Fruit fly (Drosophila melanogaster): ENCODE measurements around the gene CG32461.
A peak's percentile ranks its signal among the peaks of the same experiment; 100 is the strongest.

Gene CG32461

dm6 chr3L:22909914-22910541, 45.1 kb downstream of the CG32461 start, which contains the start of gene CG12768:
Gene CG12768 (plus strand): TSS chr3L:22910491.
- no peak for TF ChIP-seq CG11085 (GFP tag; IDR thresholded peaks at IDR 0.05)
- peak; percentile 30 for TF ChIP-seq CG1529 (GFP tag; optimal IDR thresholded peaks at IDR 0.05)
- no peak for TF ChIP-seq az2 (GFP tag; optimal IDR thresholded peaks at IDR 0.05)
- peak; percentile 25 for TF ChIP-seq Sox102F (GFP tag; optimal IDR thresholded peaks at IDR 0.05)
- TF ChIP-seq CG16863 (GFP tag; optimal IDR thresholded peaks at IDR 0.05), result no peak
- TF ChIP-seq rib (GFP tag; IDR thresholded peaks at IDR 0.05), result no peak
- TF ChIP-seq bigmax (GFP tag; optimal IDR thresholded peaks at IDR 0.05), result no peak
- TF ChIP-seq zfh1 (GFP tag; IDR thresholded peaks at IDR 0.05), result 0 out of 3 replicates have a peak, but pooled peaks have one; percentile 15
- TF ChIP-seq ttk (GFP tag; IDR thresholded peaks at IDR 0.05), result no peak
- TF ChIP-seq Xrp1 (GFP tag; IDR thresholded peaks at IDR 0.05), result peak; percentile 24; the same call in 1 of the 2 replicates
- no peak for TF ChIP-seq NC2α (GFP tag; optimal IDR thresholded peaks at IDR 0.05)
- TF ChIP-seq CG2712 (tag; optimal IDR thresholded peaks at IDR 0.05), result peak; percentile 57
- peak; percentile 43; the same call in 1 of the 2 replicates for TF ChIP-seq CG31441 (GFP tag; IDR thresholded peaks at IDR 0.05)
- no peak for TF ChIP-seq CG15479 (GFP tag; optimal IDR thresholded peaks at IDR 0.05)
- peak; percentile 37; the same call in 1 of the 2 replicates for TF ChIP-seq ara (GFP tag; IDR thresholded peaks at IDR 0.05)
- no peak for TF ChIP-seq sim (GFP tag; IDR thresholded peaks at IDR 0.05)
- peak; percentile 23 for TF ChIP-seq CG13424 (tag; optimal IDR thresholded peaks at IDR 0.05)
- TF ChIP-seq CG1233 (GFP tag; optimal IDR thresholded peaks at IDR 0.05), result peak; percentile 6
- TF ChIP-seq CG12942 (GFP tag; optimal IDR thresholded peaks at IDR 0.05), result no peak
- TF ChIP-seq B-H2 (GFP tag; optimal IDR thresholded peaks at IDR 0.05), result no peak
- TF ChIP-seq CG18599 (GFP tag; optimal IDR thresholded peaks at IDR 0.05), result peak; percentile 17
- no peak for TF ChIP-seq dm (GFP tag; optimal IDR thresholded peaks at IDR 0.05)
- TF ChIP-seq Hand (GFP tag; optimal IDR thresholded peaks at IDR 0.05), result no peak
- TF ChIP-seq cas (GFP tag; IDR thresholded peaks at IDR 0.05), result no peak
- peak in 1 of 2 experiments; percentile 41 for TF ChIP-seq Hr51 (GFP tag; optimal IDR thresholded peaks at IDR 0.05)
- no peak for TF ChIP-seq eve (GFP tag; optimal IDR thresholded peaks at IDR 0.05)
- TF ChIP-seq CG6254 (GFP tag; optimal IDR thresholded peaks at IDR 0.05), result no peak
- TF ChIP-seq grn (GFP tag; optimal IDR thresholded peaks at IDR 0.05), result no peak
- TF ChIP-seq CG4730 (GFP tag; IDR thresholded peaks at IDR 0.05), result no peak
- TF ChIP-seq CrebB (tag; optimal IDR thresholded peaks at IDR 0.05), result no peak
- peak; percentile 12 for TF ChIP-seq CG17385 (GFP tag; optimal IDR thresholded peaks at IDR 0.05)
- TF ChIP-seq Usf (GFP tag; optimal IDR thresholded peaks at IDR 0.05), result peak; percentile 7
- TF ChIP-seq Doc2 (GFP tag; IDR thresholded peaks at IDR 0.05), result no peak
- TF ChIP-seq Hmr (GFP tag; optimal IDR thresholded peaks at IDR 0.05), result peak; percentile 38
- TF ChIP-seq CG4404 (GFP tag; IDR thresholded peaks at IDR 0.05), result no peak
- peak; percentile 87 for TF ChIP-seq CG4360 (GFP tag; IDR thresholded peaks at IDR 0.05)
- no peak for TF ChIP-seq nau (GFP tag; optimal IDR thresholded peaks at IDR 0.05)
- TF ChIP-seq Antp (GFP tag; optimal IDR thresholded peaks at IDR 0.05), result no peak
- no peak for TF ChIP-seq Dad (GFP tag; optimal IDR thresholded peaks at IDR 0.05)
- no peak for TF ChIP-seq crol (GFP tag; IDR thresholded peaks at IDR 0.05)
- TF ChIP-seq CG4424 (GFP tag; optimal IDR thresholded peaks at IDR 0.05), result peak; percentile 33
- TF ChIP-seq dimm (GFP tag; IDR thresholded peaks at IDR 0.05), result no peak
- TF ChIP-seq croc (GFP tag; conservative IDR thresholded peaks at IDR 0.05), result no peak
- TF ChIP-seq CG7987 (GFP tag; optimal IDR thresholded peaks at IDR 0.05), result no peak
- TF ChIP-seq CG14965 (GFP tag; optimal IDR thresholded peaks at IDR 0.05; ENCODE audit: borderline replicate concordance), result no peak
- no peak for TF ChIP-seq usp (GFP tag; optimal IDR thresholded peaks at IDR 0.05)
- peak; percentile 4 for TF ChIP-seq CG15696 (tag; optimal IDR thresholded peaks at IDR 0.05)
- no peak for TF ChIP-seq repo (GFP tag; optimal IDR thresholded peaks at IDR 0.05)
- TF ChIP-seq sna (GFP tag; IDR thresholded peaks at IDR 0.05; ENCODE audit: partially characterized antibody), result no peak
- no peak for TF ChIP-seq HLHmδ (GFP tag; optimal IDR thresholded peaks at IDR 0.05)
- no peak for TF ChIP-seq CG3163 (GFP tag; optimal IDR thresholded peaks at IDR 0.05)

Measured in whole organism, embryonic.